Worm (Caenorhabditis elegans) whole organism, L3 larva: ENCODE data around the gene srsx-39.
"Not testable (repeated sequence)": the region's sequence is repeated elsewhere in the genome, so short reads cannot be mapped to it uniquely, and the experiment has no call there.

Experiments
- ZK546.5 ChIP-seq: sonication (generic microtip); optimal IDR thresholded peaks from 2 replicates; lab custom pipeline; 2017; ENCODE audit warnings: missing biosample characterization, missing genetic modification characterization
- ceh-16 ChIP-seq: sonication (generic microtip); optimal IDR thresholded peaks from 2 replicates; lab custom pipeline; 2017; ENCODE audit warnings: missing biosample characterization, missing genetic modification characterization
- ceh-28 ChIP-seq: fragments of 150-350 bp; optimal IDR thresholded peaks from 2 replicates; lab custom pipeline; 2014; ENCODE audit warnings: missing biosample characterization, missing genetic modification reagents, missing genetic modification characterization
- daf-12 ChIP-seq: fragments of 150-350 bp; optimal IDR thresholded peaks from 2 replicates; lab custom pipeline; 2014; ENCODE audit warnings: missing biosample characterization, missing genetic modification reagents, missing genetic modification characterization
- egl-27 ChIP-seq: sonication (generic microtip); optimal IDR thresholded peaks from 4 replicates; lab custom pipeline; 2017; ENCODE audit warnings: missing biosample characterization, missing genetic modification reagents, missing genetic modification characterization
- egl-5 ChIP-seq: fragments of 150-350 bp; optimal IDR thresholded peaks from 2 replicates; lab custom pipeline; 2017; ENCODE audit warnings: missing biosample characterization, missing genetic modification reagents, missing genetic modification characterization, inconsistent platforms
- fkh-10 ChIP-seq: sonication (generic microtip); optimal IDR thresholded peaks from 2 replicates; lab custom pipeline; 2017; ENCODE audit warnings: missing biosample characterization, missing genetic modification reagents, missing genetic modification characterization
- fkh-2 ChIP-seq: fragments of 150-350 bp; optimal IDR thresholded peaks from 2 replicates; lab custom pipeline; 2014; ENCODE audit warnings: missing biosample characterization, missing genetic modification reagents, missing genetic modification characterization
- hmg-11 ChIP-seq: sonication (generic microtip); optimal IDR thresholded peaks from 2 replicates; lab custom pipeline; 2016; ENCODE audit warnings: missing genetic modification characterization, missing compliant biosample characterization
- lin-15B ChIP-seq: fragments of 150-350 bp; optimal IDR thresholded peaks from 2 replicates; lab custom pipeline; 2014; ENCODE audit warnings: missing biosample characterization, missing genetic modification characterization
- lin-39 ChIP-seq: fragments of 150-350 bp; optimal IDR thresholded peaks from 2 replicates; lab custom pipeline; 2018; ENCODE audit warnings: missing biosample characterization, missing genetic modification reagents, missing genetic modification characterization
- mdl-1 ChIP-seq: fragments of 150-350 bp; optimal IDR thresholded peaks from 2 replicates; lab custom pipeline; 2014; ENCODE audit warnings: missing biosample characterization, missing genetic modification characterization
- nfya-1 ChIP-seq: sonication (generic microtip); optimal IDR thresholded peaks from 2 replicates; lab custom pipeline; 2017; ENCODE audit warnings: missing genetic modification characterization, mild to moderate bottlenecking, missing compliant biosample characterization, antibody characterized with exemption, moderate library complexity; ENCODE audit not compliant: insufficient read depth
- nhr-11 ChIP-seq: fragments of 150-350 bp; optimal IDR thresholded peaks from 2 replicates; lab custom pipeline; 2014; ENCODE audit warnings: missing biosample characterization, missing genetic modification characterization
- nhr-12 ChIP-seq: fragments of 150-350 bp; optimal IDR thresholded peaks from 2 replicates; lab custom pipeline; 2014; ENCODE audit warnings: missing biosample characterization, missing genetic modification characterization
- nhr-23 ChIP-seq: fragments of 150-350 bp; optimal IDR thresholded peaks from 2 replicates; lab custom pipeline; 2014; ENCODE audit warnings: missing biosample characterization, missing genetic modification reagents, missing genetic modification characterization
- nhr-25 ChIP-seq: sonication (generic microtip); optimal IDR thresholded peaks from 2 replicates; lab custom pipeline; 2017; ENCODE audit warnings: missing biosample characterization, missing genetic modification characterization
- nhr-67 ChIP-seq: fragments of 150-350 bp; optimal IDR thresholded peaks from 2 replicates; lab custom pipeline; 2014; ENCODE audit warnings: missing biosample characterization, missing genetic modification characterization
- nhr-77 ChIP-seq: fragments of 150-350 bp; optimal IDR thresholded peaks from 2 replicates; lab custom pipeline; 2014; ENCODE audit warnings: missing biosample characterization, missing genetic modification characterization
- pqm-1 ChIP-seq: fragments of 150-350 bp; optimal IDR thresholded peaks from 2 replicates; lab custom pipeline; 2017; ENCODE audit warnings: missing biosample characterization, missing genetic modification characterization, inconsistent platforms
- sea-2 ChIP-seq: fragments of 150-350 bp; sonication (generic microtip); optimal IDR thresholded peaks from 4 replicates; lab custom pipeline; 2014; ENCODE audit warnings: missing biosample characterization, missing genetic modification reagents, missing genetic modification characterization
- skn-1 ChIP-seq: fragments of 150-350 bp; optimal IDR thresholded peaks from 2 replicates; lab custom pipeline; 2014; ENCODE audit warnings: missing biosample characterization, missing genetic modification characterization
- snpc-4 ChIP-seq: fragments of 150-350 bp; optimal IDR thresholded peaks from 2 replicates; lab custom pipeline; 2014; ENCODE audit warnings: missing biosample characterization, missing genetic modification characterization
- tbx-2 ChIP-seq: sonication (generic microtip); optimal IDR thresholded peaks from 2 replicates; lab custom pipeline; 2016; ENCODE audit warnings: mild to moderate bottlenecking, missing genetic modification characterization, missing compliant biosample characterization
- unc-39 ChIP-seq: sonication (generic microtip); optimal IDR thresholded peaks from 4 replicates; lab custom pipeline; 2017; ENCODE audit warnings: missing biosample characterization, missing genetic modification characterization
- unc-62 ChIP-seq: fragments of 150-350 bp; sonication (generic microtip); optimal IDR thresholded peaks from 4 replicates; lab custom pipeline; 2014; ENCODE audit warnings: missing biosample characterization, missing genetic modification reagents, missing genetic modification characterization
- ztf-4 ChIP-seq: fragments of 150-350 bp; optimal IDR thresholded peaks from 2 replicates; lab custom pipeline; 2014; ENCODE audit warnings: missing biosample characterization, missing genetic modification characterization

srsx-39 gene

DNA sequence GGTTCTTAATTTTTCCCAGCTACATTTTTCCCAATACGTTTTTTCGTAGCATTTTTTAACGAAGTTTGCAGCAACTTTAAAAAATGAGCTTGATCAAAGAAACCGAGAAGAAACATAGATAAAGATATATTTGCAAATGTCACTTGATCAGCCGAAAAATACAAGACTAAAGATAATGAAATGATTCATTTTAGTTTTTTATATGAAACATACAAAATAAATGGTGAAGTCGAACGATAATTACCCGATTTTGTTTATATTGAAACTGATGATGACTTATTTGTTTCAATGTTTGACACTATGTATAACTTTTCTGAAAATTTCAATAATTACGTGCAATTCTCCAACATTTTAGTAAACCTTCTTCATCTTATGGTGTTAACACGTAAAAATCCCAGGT, 11.7 kb upstream of the srsx-39 start, which contains the start of gene srw-22:
Gene srw-22, plus strand, starts transcription at position 301 of the 400 bp plus-strand sequence.
- TF ChIP-seq fkh-2 (tag; lab: Kevin White, UChicago) (no peak), ceh-28 (tag; lab: Kevin White, UChicago) (no peak)
- TF ChIP-seq, all 47 proteins: peak for 0

ce11 chrV:15267405-15267804, 10.8 kb upstream of the srsx-39 start, which contains the start of gene T10H4.13:
T10H4.13 (minus strand) TSS chrV:15267505.
- TF ChIP-seq nhr-11 (tag; lab: Kevin White, UChicago) (no peak), skn-1 (tag; lab: Kevin White, UChicago) (no peak), egl-27 (tag; lab: Kevin White, UChicago) (no peak), ceh-28 (tag; lab: Kevin White, UChicago) (no peak), mdl-1 (tag; lab: Kevin White, UChicago) (no peak), nhr-23 (tag; lab: Kevin White, UChicago) (no peak), egl-5 (tag; lab: Kevin White, UChicago) (no peak), snpc-4 (tag; lab: Kevin White, UChicago) (no peak), ztf-4 (tag; lab: Kevin White, UChicago) (no peak), fkh-10 (no peak), nhr-12 (tag; lab: Kevin White, UChicago) (no peak), ceh-16 (tag; lab: Kevin White, UChicago) (no peak), unc-62 (GFP tag; lab: Kevin White, UChicago) (no peak), pqm-1 (tag; lab: Kevin White, UChicago) (no peak), tbx-2 (tag; lab: Kevin White, UChicago) (no peak)

DNA sequence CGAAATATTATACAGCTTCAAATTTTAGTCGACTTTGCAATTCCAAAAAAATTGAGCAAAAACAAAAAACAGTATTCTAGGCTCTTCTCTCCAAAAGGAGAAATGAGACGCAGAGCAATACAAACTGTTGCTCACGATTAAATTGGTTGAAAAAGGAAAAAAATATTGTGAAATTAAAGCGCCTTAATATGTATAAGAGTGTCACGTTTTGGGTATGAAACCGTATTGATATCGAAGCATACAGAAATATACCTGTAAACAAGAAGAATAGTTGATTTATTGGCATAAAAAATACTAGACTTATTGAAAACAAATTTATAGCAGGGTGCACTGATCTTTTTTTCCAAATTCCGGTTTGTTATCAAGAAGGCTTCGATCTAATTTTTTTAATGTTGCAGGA, 9.2 kb upstream of the srsx-39 start, which contains the start of gene M01B2.13:
Gene M01B2.13, minus strand, starts transcription at position 101 of the 400 bp plus-strand sequence.
- no peak for TF ChIP-seq sea-2 (GFP tag; lab: Kevin White, UChicago)
- no peak for TF ChIP-seq fkh-10
- no peak for TF ChIP-seq lin-39 (tag; lab: Kevin White, UChicago)
- no peak for TF ChIP-seq egl-27 (tag; lab: Kevin White, UChicago)
- TF ChIP-seq nhr-25: no peak
- no peak for TF ChIP-seq snpc-4 (tag; lab: Kevin White, UChicago)

ce11 chrV:15264131-15264530, 7.6 kb upstream of the srsx-39 start, which contains the start of gene M01B2.12:
M01B2.12 (minus strand) TSS chrV:15264231.
- TF ChIP-seq nhr-67 (tag; lab: Kevin White, UChicago): no peak

DNA sequence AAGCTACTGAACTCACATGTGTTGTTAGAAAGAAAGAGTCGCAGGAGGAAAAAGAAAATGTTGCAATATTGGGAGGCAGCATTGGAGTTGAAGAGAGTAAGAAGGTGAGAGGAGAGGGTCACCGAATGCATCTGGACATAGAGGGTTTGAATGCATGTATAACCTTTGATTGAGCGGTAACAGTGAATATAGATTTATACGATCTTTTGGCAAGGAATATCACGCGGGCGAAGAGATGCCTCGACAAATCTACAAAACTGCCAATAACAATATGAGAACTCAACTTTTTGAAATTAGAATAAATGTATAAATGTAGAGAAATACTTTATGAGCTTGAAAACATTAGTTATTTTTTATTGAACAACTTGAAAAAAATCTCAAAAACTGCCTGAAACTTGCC, 5.8 kb upstream of the srsx-39 start, which contains the start of gene M01B2.10:
Gene M01B2.10, minus strand, starts transcription at position 101 of the 400 bp plus-strand sequence.
- TF ChIP-seq hmg-11, nhr-77, unc-39 (tag; lab: Kevin White, UChicago): not testable (repeated sequence)
- TF ChIP-seq, all 47 proteins: peak for 0; not testable (repeated sequence) for 47

- TF ChIP-seq skn-1 (tag; lab: Kevin White, UChicago) (no peak), tbx-2 (tag; lab: Kevin White, UChicago) (no peak), lin-15B (tag; lab: Kevin White, UChicago) (no peak), fkh-10 (no peak)
- TF ChIP-seq, all 47 proteins: peak for 0
Observed at ce11 chrV:15259904-15260303, 3.3 kb upstream of the srsx-39 start, which contains the start of gene M01B2.8. M01B2.8 (plus strand) TSS chrV:15260204.

DNA sequence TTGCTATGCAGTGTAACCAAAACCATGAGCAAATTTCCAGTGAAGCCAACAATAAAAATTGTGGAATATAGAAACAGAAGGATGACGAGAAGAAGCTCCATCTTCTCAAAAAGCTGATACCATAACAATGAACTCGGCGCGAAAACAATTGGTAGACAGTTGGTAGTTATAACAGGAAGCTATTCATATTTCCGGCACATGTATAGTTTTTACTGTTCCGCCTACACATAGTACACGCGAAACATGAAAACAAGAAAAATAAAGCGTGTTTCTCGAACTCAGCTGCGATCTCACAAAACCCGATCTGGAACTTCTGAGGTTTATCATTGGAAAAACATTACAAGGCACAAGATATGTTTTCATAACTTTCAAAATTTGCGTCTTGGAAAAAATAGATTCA, 2.5 kb upstream of the srsx-39 start, which contains the start of gene srsx-37:
Gene srsx-37, minus strand, starts transcription at position 101 of the 400 bp plus-strand sequence.
- TF ChIP-seq unc-39 (tag; lab: Kevin White, UChicago): no peak
- TF ChIP-seq nfya-1 (tag; lab: Kevin White, UChicago): no peak
- TF ChIP-seq nhr-25: no peak
- TF ChIP-seq ZK546.5: no peak
- no peak for TF ChIP-seq ceh-16 (tag; lab: Kevin White, UChicago)
- no peak for TF ChIP-seq snpc-4 (tag; lab: Kevin White, UChicago)
- no peak for TF ChIP-seq egl-27 (tag; lab: Kevin White, UChicago)
- TF ChIP-seq daf-12 (tag; lab: Kevin White, UChicago): no peak
- no peak for TF ChIP-seq ztf-4 (tag; lab: Kevin White, UChicago)
